In genomic region chr3L:18179564-18180201, dm6 we compare ENCODE assay signal across 1 fruit fly cellular context.
TF ChIP-seq lines count a peak whose summit lies in the region.

No protein-coding gene starts in this region.

TF ChIP-seq in whole organism, embryonic, 481 proteins besides CTCF, POLR2A, EP300 and RAD21 (continued from another document):
- TF ChIP-seq sens-2 (GFP tag; IDR thresholded peaks at IDR 0.05; lab: Robert Waterston, UW): 0 out of 2 replicates have a peak, but pooled peaks have one; percentile 17
- no peak for TF ChIP-seq CG18011 (GFP tag; optimal IDR thresholded peaks at IDR 0.05; lab: Kevin White, UChicago)
- no peak for TF ChIP-seq D (optimal IDR thresholded peaks at IDR 0.05; lab: Kevin White, UChicago)
- no peak for TF ChIP-seq D (GFP tag; optimal IDR thresholded peaks at IDR 0.05; lab: Kevin White, UChicago)
- no peak for TF ChIP-seq ato (GFP tag; IDR thresholded peaks at IDR 0.05; lab: Robert Waterston, UW; ENCODE audit: partially characterized antibody)
- TF ChIP-seq CG8281 (tag; optimal IDR thresholded peaks at IDR 0.05; lab: Kevin White, UChicago): no peak
- no peak for TF ChIP-seq sens (GFP tag; lab: Kevin White, UChicago)
- peak; percentile 18; the same call in 1 of the 2 replicates for TF ChIP-seq Rfx (GFP tag; IDR thresholded peaks at IDR 0.05; lab: Robert Waterston, UW)
- peak; percentile 37 for TF ChIP-seq ATbp (GFP tag; optimal IDR thresholded peaks at IDR 0.05; lab: Kevin White, UChicago)
- no peak for TF ChIP-seq Mad (GFP tag; optimal IDR thresholded peaks at IDR 0.05; lab: Kevin White, UChicago)
- TF ChIP-seq br (optimal IDR thresholded peaks at IDR 0.05; lab: Kevin White, UChicago): no peak
- TF ChIP-seq tin (GFP tag; optimal IDR thresholded peaks at IDR 0.05; lab: Kevin White, UChicago): no peak
- TF ChIP-seq CG7357 (GFP tag; IDR thresholded peaks at IDR 0.05; lab: Robert Waterston, UW): no peak
- peak; percentile 12 for TF ChIP-seq CG2120 (GFP tag; optimal IDR thresholded peaks at IDR 0.05; lab: Kevin White, UChicago)
- no peak for TF ChIP-seq peb (GFP tag; IDR thresholded peaks at IDR 0.05; lab: Robert Waterston, UW)
- TF ChIP-seq Drgx (GFP tag; IDR thresholded peaks at IDR 0.05; lab: Robert Waterston, UW): peak; percentile 32; the same call in 1 of the 2 replicates
- no peak for TF ChIP-seq maf-S (GFP tag; optimal IDR thresholded peaks at IDR 0.05; lab: Kevin White, UChicago)
- TF ChIP-seq prd (optimal IDR thresholded peaks at IDR 0.05; lab: Kevin White, UChicago): no peak
- TF ChIP-seq prd (GFP tag; IDR thresholded peaks at IDR 0.05; lab: Robert Waterston, UW): no peak
- no peak for TF ChIP-seq CG12236 (GFP tag; optimal IDR thresholded peaks at IDR 0.05; lab: Kevin White, UChicago)
- TF ChIP-seq CG7839 (tag; optimal IDR thresholded peaks at IDR 0.05; lab: Kevin White, UChicago): no peak
- no peak for TF ChIP-seq ara (GFP tag; IDR thresholded peaks at IDR 0.05; lab: Robert Waterston, UW)
- no peak for TF ChIP-seq hbn (GFP tag; IDR thresholded peaks at IDR 0.05; lab: Robert Waterston, UW; ENCODE audit: partially characterized antibody)
- no peak for TF ChIP-seq row (GFP tag; IDR thresholded peaks at IDR 0.05; lab: Robert Waterston, UW)
- TF ChIP-seq schlank (tag; optimal IDR thresholded peaks at IDR 0.05; lab: Kevin White, UChicago): no peak
- no peak for TF ChIP-seq CG7271 (tag; optimal IDR thresholded peaks at IDR 0.05; lab: Kevin White, UChicago)
- TF ChIP-seq CG33213 (GFP tag; optimal IDR thresholded peaks at IDR 0.05; lab: Kevin White, UChicago): no peak
- no peak for TF ChIP-seq CG8089 (GFP tag; optimal IDR thresholded peaks at IDR 0.05; lab: Kevin White, UChicago)
- no peak for TF ChIP-seq hb (GFP tag; IDR thresholded peaks at IDR 0.05; lab: Robert Waterston, UW; ENCODE audit: partially characterized antibody)
- TF ChIP-seq Asciz (GFP tag; optimal IDR thresholded peaks at IDR 0.05; lab: Kevin White, UChicago): peak; percentile 1
- TF ChIP-seq CG12104 (GFP tag; optimal IDR thresholded peaks at IDR 0.05; lab: Kevin White, UChicago): no peak
- TF ChIP-seq B-H2 (GFP tag; optimal IDR thresholded peaks at IDR 0.05; lab: Kevin White, UChicago): no peak
- TF ChIP-seq CG8478 (optimal IDR thresholded peaks at IDR 0.05; lab: Kevin White, UChicago): no peak
- no peak for TF ChIP-seq ken (GFP tag; IDR thresholded peaks at IDR 0.05; lab: Robert Waterston, UW)
- no peak for TF ChIP-seq BEAF-32 (GFP tag; optimal IDR thresholded peaks at IDR 0.05; lab: Kevin White, UChicago)
- no peak for TF ChIP-seq Atf-2 (GFP tag; optimal IDR thresholded peaks at IDR 0.05; lab: Kevin White, UChicago)
- no peak for TF ChIP-seq vfl (GFP tag; optimal IDR thresholded peaks at IDR 0.05; lab: Kevin White, UChicago)
- no peak for TF ChIP-seq H15 (GFP tag; IDR thresholded peaks at IDR 0.05; lab: Robert Waterston, UW)
- TF ChIP-seq lov (optimal IDR thresholded peaks at IDR 0.05; lab: Kevin White, UChicago): no peak
- no peak for TF ChIP-seq lov (GFP tag; IDR thresholded peaks at IDR 0.05; lab: Robert Waterston, UW)
- TF ChIP-seq CG15011 (GFP tag; optimal IDR thresholded peaks at IDR 0.05; lab: Kevin White, UChicago): peak; percentile 13
- no peak for TF ChIP-seq CG4404 (GFP tag; IDR thresholded peaks at IDR 0.05; lab: Robert Waterston, UW)
- TF ChIP-seq pb (GFP tag; optimal IDR thresholded peaks at IDR 0.05; lab: Kevin White, UChicago): no peak
- no peak for TF ChIP-seq Lpt (GFP tag; optimal IDR thresholded peaks at IDR 0.05; lab: Kevin White, UChicago)
- no peak for TF ChIP-seq CG12299 (tag; optimal IDR thresholded peaks at IDR 0.05; lab: Kevin White, UChicago)
- no peak for TF ChIP-seq CG8944 (GFP tag; optimal IDR thresholded peaks at IDR 0.05; lab: Kevin White, UChicago)
- TF ChIP-seq hkb (optimal IDR thresholded peaks at IDR 0.05; lab: Kevin White, UChicago): no peak
- no peak for TF ChIP-seq hkb (GFP tag; IDR thresholded peaks at IDR 0.05; lab: Robert Waterston, UW)
- no peak for TF ChIP-seq Hey (tag; optimal IDR thresholded peaks at IDR 0.05; lab: Kevin White, UChicago)
- TF ChIP-seq YL-1 (GFP tag; optimal IDR thresholded peaks at IDR 0.05; lab: Kevin White, UChicago): no peak
- TF ChIP-seq zen (tag; optimal IDR thresholded peaks at IDR 0.05; lab: Kevin White, UChicago): no peak
- TF ChIP-seq CG4707 (GFP tag; optimal IDR thresholded peaks at IDR 0.05; lab: Kevin White, UChicago): peak; percentile 3
- TF ChIP-seq dysf (GFP tag; IDR thresholded peaks at IDR 0.05; lab: Robert Waterston, UW): no peak
- TF ChIP-seq Hr78 (GFP tag; optimal IDR thresholded peaks at IDR 0.05; lab: Kevin White, UChicago): no peak
- TF ChIP-seq CG14710 (tag; optimal IDR thresholded peaks at IDR 0.05; lab: Kevin White, UChicago): no peak
- peak in 1 of 2 experiments; percentile 3 for TF ChIP-seq bsh (GFP tag; optimal IDR thresholded peaks at IDR 0.05; lab: Kevin White, UChicago)
- TF ChIP-seq NFAT (GFP tag; IDR thresholded peaks at IDR 0.05; lab: Robert Waterston, UW): no peak
- TF ChIP-seq ewg (GFP tag; optimal IDR thresholded peaks at IDR 0.05; lab: Kevin White, UChicago): no peak
- peak; percentile 23 for TF ChIP-seq Blimp-1 (GFP tag; optimal IDR thresholded peaks at IDR 0.05; lab: Kevin White, UChicago)
- TF ChIP-seq CG17802 (tag; optimal IDR thresholded peaks at IDR 0.05; lab: Kevin White, UChicago): no peak
- TF ChIP-seq cato (GFP tag; optimal IDR thresholded peaks at IDR 0.05; lab: Kevin White, UChicago; ENCODE audit: borderline replicate concordance): no peak
- no peak for TF ChIP-seq abd-A (tag; optimal IDR thresholded peaks at IDR 0.05; lab: Kevin White, UChicago)
- TF ChIP-seq Spps (tag; optimal IDR thresholded peaks at IDR 0.05; lab: Kevin White, UChicago): no peak
- no peak for TF ChIP-seq zfh1 (GFP tag; IDR thresholded peaks at IDR 0.05; lab: Robert Waterston, UW)
- 0 out of 3 replicates have a peak, but pooled peaks have one; percentile 16 for TF ChIP-seq CG6791 (GFP tag; IDR thresholded peaks at IDR 0.05; lab: Robert Waterston, UW; ENCODE audit: partially characterized antibody)
- no peak for TF ChIP-seq CG7745 (tag; optimal IDR thresholded peaks at IDR 0.05; lab: Kevin White, UChicago)
- TF ChIP-seq CG8290 (GFP tag; optimal IDR thresholded peaks at IDR 0.05; lab: Kevin White, UChicago): no peak
- peak in 1 of 2 experiments; percentile 74 for TF ChIP-seq CG8290 (tag; optimal IDR thresholded peaks at IDR 0.05; lab: Kevin White, UChicago)
- TF ChIP-seq ranshi (GFP tag; IDR thresholded peaks at IDR 0.05; lab: Robert Waterston, UW): no peak
- no peak for TF ChIP-seq CG42726 (GFP tag; IDR thresholded peaks at IDR 0.05; lab: Robert Waterston, UW; ENCODE audit: partially characterized antibody)
- no peak for TF ChIP-seq Antp (GFP tag; optimal IDR thresholded peaks at IDR 0.05; lab: Kevin White, UChicago)
- TF ChIP-seq CG3726 (GFP tag; IDR thresholded peaks at IDR 0.05; lab: Robert Waterston, UW): no peak
- TF ChIP-seq gce (GFP tag; IDR thresholded peaks at IDR 0.05; lab: Robert Waterston, UW): no peak
- TF ChIP-seq Stat92E (GFP tag; optimal IDR thresholded peaks at IDR 0.05; lab: Kevin White, UChicago): no peak
- no peak for TF ChIP-seq CG2889 (GFP tag; IDR thresholded peaks at IDR 0.05; lab: Robert Waterston, UW)
- no peak for TF ChIP-seq tup (GFP tag; optimal IDR thresholded peaks at IDR 0.05; lab: Kevin White, UChicago)
- no peak for TF ChIP-seq Ssrp (tag; optimal IDR thresholded peaks at IDR 0.05; lab: Kevin White, UChicago)
- no peak for TF ChIP-seq MESR4 (GFP tag; optimal IDR thresholded peaks at IDR 0.05; lab: Kevin White, UChicago)
- peak; percentile 3 for TF ChIP-seq dmrt99B (tag; optimal IDR thresholded peaks at IDR 0.05; lab: Kevin White, UChicago)
- peak; percentile 21 for TF ChIP-seq gem (tag; optimal IDR thresholded peaks at IDR 0.05; lab: Kevin White, UChicago)
- TF ChIP-seq fru (optimal IDR thresholded peaks at IDR 0.05; lab: Kevin White, UChicago): no peak
- no peak for TF ChIP-seq gsb-n (tag; optimal IDR thresholded peaks at IDR 0.05; lab: Kevin White, UChicago)
- TF ChIP-seq ham (GFP tag; IDR thresholded peaks at IDR 0.05; lab: Robert Waterston, UW): no peak
- no peak for TF ChIP-seq CG4730 (GFP tag; IDR thresholded peaks at IDR 0.05; lab: Robert Waterston, UW)
- TF ChIP-seq CG32532 (GFP tag; IDR thresholded peaks at IDR 0.05; lab: Robert Waterston, UW): no peak
- TF ChIP-seq oc (tag; optimal IDR thresholded peaks at IDR 0.05; lab: Kevin White, UChicago): no peak
- TF ChIP-seq CG3995 (GFP tag; optimal IDR thresholded peaks at IDR 0.05; lab: Kevin White, UChicago): no peak
- TF ChIP-seq jumu (GFP tag; optimal IDR thresholded peaks at IDR 0.05; lab: Kevin White, UChicago): no peak
- no peak for TF ChIP-seq lilli (GFP tag; optimal IDR thresholded peaks at IDR 0.05; lab: Kevin White, UChicago)
- peak; percentile 38 for TF ChIP-seq CG8359 (GFP tag; optimal IDR thresholded peaks at IDR 0.05; lab: Kevin White, UChicago; ENCODE audit: borderline replicate concordance)
- TF ChIP-seq CG17359 (tag; optimal IDR thresholded peaks at IDR 0.05; lab: Kevin White, UChicago): peak; percentile 7
- TF ChIP-seq Side (GFP tag; optimal IDR thresholded peaks at IDR 0.05; lab: Kevin White, UChicago): no peak
- no peak for TF ChIP-seq Nf-YC (tag; optimal IDR thresholded peaks at IDR 0.05; lab: Kevin White, UChicago)
- TF ChIP-seq CG10366 (GFP tag; IDR thresholded peaks at IDR 0.05; lab: Robert Waterston, UW): peak; percentile 11; the same call in 1 of the 2 replicates
- no peak for TF ChIP-seq HLHmδ (GFP tag; optimal IDR thresholded peaks at IDR 0.05; lab: Kevin White, UChicago)
- TF ChIP-seq gcm (GFP tag; optimal IDR thresholded peaks at IDR 0.05; lab: Kevin White, UChicago): no peak
- TF ChIP-seq CG18619 (GFP tag; optimal IDR thresholded peaks at IDR 0.05; lab: Kevin White, UChicago): peak; percentile 27
- TF ChIP-seq pfk (GFP tag; optimal IDR thresholded peaks at IDR 0.05; lab: Kevin White, UChicago): no peak
- TF ChIP-seq ftz-f1 (GFP tag; optimal IDR thresholded peaks at IDR 0.05; lab: Kevin White, UChicago): no peak
- peak; percentile 33 for TF ChIP-seq wek (GFP tag; optimal IDR thresholded peaks at IDR 0.05; lab: Kevin White, UChicago)
- TF ChIP-seq CG10654 (GFP tag; optimal IDR thresholded peaks at IDR 0.05; lab: Kevin White, UChicago): no peak
- no peak for TF ChIP-seq grau (tag; optimal IDR thresholded peaks at IDR 0.05; lab: Kevin White, UChicago)
- no peak for TF ChIP-seq HmgD (GFP tag; optimal IDR thresholded peaks at IDR 0.05; lab: Kevin White, UChicago)
- TF ChIP-seq wdn (GFP tag; IDR thresholded peaks at IDR 0.05; lab: Robert Waterston, UW): no peak
- peak; percentile 29 for TF ChIP-seq fd64A (GFP tag; optimal IDR thresholded peaks at IDR 0.05; lab: Kevin White, UChicago)
- TF ChIP-seq Dip2 (GFP tag; IDR thresholded peaks at IDR 0.05; lab: Robert Waterston, UW): no peak
- no peak for TF ChIP-seq CG10274 (GFP tag; optimal IDR thresholded peaks at IDR 0.05; lab: Kevin White, UChicago)
- TF ChIP-seq zfh2 (GFP tag; optimal IDR thresholded peaks at IDR 0.05; lab: Kevin White, UChicago): no peak
- no peak for TF ChIP-seq Six4 (GFP tag; optimal IDR thresholded peaks at IDR 0.05; lab: Kevin White, UChicago)
- no peak for TF ChIP-seq CG4282 (GFP tag; optimal IDR thresholded peaks at IDR 0.05; lab: Kevin White, UChicago)
- no peak for TF ChIP-seq CG2678 (tag; optimal IDR thresholded peaks at IDR 0.05; lab: Kevin White, UChicago)
- TF ChIP-seq CG13894 (tag; optimal IDR thresholded peaks at IDR 0.05; lab: Kevin White, UChicago): no peak
- TF ChIP-seq emc (GFP tag; optimal IDR thresholded peaks at IDR 0.05; lab: Kevin White, UChicago): no peak
- TF ChIP-seq gfzf (GFP tag; optimal IDR thresholded peaks at IDR 0.05; lab: Kevin White, UChicago): no peak
- no peak for TF ChIP-seq trem (tag; optimal IDR thresholded peaks at IDR 0.05; lab: Kevin White, UChicago)
- TF ChIP-seq tio (GFP tag; optimal IDR thresholded peaks at IDR 0.05; lab: Kevin White, UChicago): no peak
- TF ChIP-seq CG17568 (GFP tag; optimal IDR thresholded peaks at IDR 0.05; lab: Kevin White, UChicago): peak; percentile 38
- no peak for TF ChIP-seq CG6272 (GFP tag; IDR thresholded peaks at IDR 0.05; lab: Robert Waterston, UW)
- TF ChIP-seq CG5180 (GFP tag; optimal IDR thresholded peaks at IDR 0.05; lab: Kevin White, UChicago): no peak
- no peak for TF ChIP-seq fd102C (GFP tag; optimal IDR thresholded peaks at IDR 0.05; lab: Kevin White, UChicago)
- TF ChIP-seq p53 (GFP tag; optimal IDR thresholded peaks at IDR 0.05; lab: Kevin White, UChicago): no peak
- TF ChIP-seq mirr (GFP tag; optimal IDR thresholded peaks at IDR 0.05; lab: Kevin White, UChicago): no peak
- no peak for TF ChIP-seq Neu2 (GFP tag; optimal IDR thresholded peaks at IDR 0.05; lab: Kevin White, UChicago; ENCODE audit: borderline replicate concordance)
- peak; percentile 66 for TF ChIP-seq lab (GFP tag; optimal IDR thresholded peaks at IDR 0.05; lab: Kevin White, UChicago)
- no peak for TF ChIP-seq sima (GFP tag; optimal IDR thresholded peaks at IDR 0.05; lab: Kevin White, UChicago)
- TF ChIP-seq salm (tag; optimal IDR thresholded peaks at IDR 0.05; lab: Kevin White, UChicago): no peak
- no peak for TF ChIP-seq CG34422 (GFP tag; IDR thresholded peaks at IDR 0.05; lab: Robert Waterston, UW)
- no peak for TF ChIP-seq ems (GFP tag; optimal IDR thresholded peaks at IDR 0.05; lab: Kevin White, UChicago)
- no peak for TF ChIP-seq crp (GFP tag; optimal IDR thresholded peaks at IDR 0.05; lab: Kevin White, UChicago)
- peak; percentile 25 for TF ChIP-seq nau (GFP tag; optimal IDR thresholded peaks at IDR 0.05; lab: Kevin White, UChicago)
- TF ChIP-seq CG4328 (GFP tag; optimal IDR thresholded peaks at IDR 0.05; lab: Kevin White, UChicago): no peak
